ENCODE assay signal across 2 worm cellular contexts in the genomic region with DNA sequence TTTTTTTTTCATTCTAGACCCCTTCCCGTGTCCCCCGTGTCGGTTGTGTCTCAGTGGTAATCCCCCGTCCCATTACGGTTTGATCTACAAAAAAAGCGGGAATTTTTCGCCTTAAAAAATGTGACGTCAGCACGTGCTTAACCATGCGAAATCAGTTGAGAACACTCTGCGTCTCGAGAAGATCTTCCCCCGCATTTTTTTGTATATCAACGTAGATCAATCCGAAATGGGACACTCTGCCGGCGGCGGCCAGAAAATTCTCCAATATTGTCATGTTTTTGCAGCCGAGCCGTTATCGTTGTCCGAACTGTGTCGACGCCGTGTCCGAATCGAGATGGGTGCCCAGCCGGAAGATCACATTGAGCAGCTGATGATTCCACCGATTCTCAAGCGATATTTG.
TF ChIP-seq lines count a peak whose summit lies in the region.

No protein-coding gene starts in this region.

TF ChIP-seq in whole organism, L4 larva, 104 proteins besides CTCF, POLR2A, EP300 and RAD21:
- TF ChIP-seq ZK546.5 (tag; optimal IDR thresholded peaks at IDR 0.05; lab: Kevin White, UChicago) = no peak
- peak in 1 of 2 experiments; percentile 96 for TF ChIP-seq unc-62 (GFP tag; optimal IDR thresholded peaks at IDR 0.05 in 1 of 2; lab: Kevin White, UChicago)
- TF ChIP-seq unc-62 (tag; optimal IDR thresholded peaks at IDR 0.05; lab: Kevin White, UChicago) = no peak
- 0 out of 2 replicates have a peak, but pooled peaks have one; percentile 3 for TF ChIP-seq arid-1 (GFP tag; conservative IDR thresholded peaks at IDR 0.05; lab: Robert Waterston, UW)
- 0 out of 2 replicates have a peak, but pooled peaks have one; percentile 9 for TF ChIP-seq egl-43 (GFP tag; IDR thresholded peaks at IDR 0.05; lab: Robert Waterston, UW)
- peak; percentile 23 for TF ChIP-seq ama-1 (optimal IDR thresholded peaks at IDR 0.05; lab: Kevin White, UChicago)

TF ChIP-seq in whole organism, young adult, 124 proteins besides CTCF, POLR2A, EP300 and RAD21:
- TF ChIP-seq zfh-2 (GFP tag; conservative IDR thresholded peaks at IDR 0.05; lab: Robert Waterston, UW) = 0 out of 2 replicates have a peak, but pooled peaks have one; percentile 22
- no peak for TF ChIP-seq ztf-6 (GFP tag; IDR thresholded peaks at IDR 0.05; lab: Robert Waterston, UW)
